Worm (Caenorhabditis elegans) whole organism, early embryonic: ENCODE results near the gene R13A5.11.

Experiments
- F13C5.2 ChIP-seq: sonication (generic microtip); optimal IDR thresholded peaks from 2 replicates; lab custom pipeline; 2017; ENCODE audit warnings: mild to moderate bottlenecking, missing genetic modification characterization, inconsistent platforms, missing compliant biosample characterization
- aly-1 ChIP-seq: sonication (generic microtip); optimal IDR thresholded peaks from 2 replicates; lab custom pipeline; 2016; ENCODE audit warnings: missing genetic modification characterization, missing compliant biosample characterization
- ama-1 ChIP-seq: fragments of 150-350 bp; optimal IDR thresholded peaks from 2 replicates; lab custom pipeline; 2014
- ceh-13 ChIP-seq: fragments of 200-800 bp; sonication (Bioruptor generic); optimal IDR thresholded peaks from 2 replicates; lab custom pipeline; 2018; ENCODE audit warnings: mild to moderate bottlenecking, missing genetic modification characterization, missing compliant biosample characterization
- ceh-36 ChIP-seq: sonication (generic microtip); optimal IDR thresholded peaks from 2 replicates; lab custom pipeline; 2016; ENCODE audit warnings: missing genetic modification characterization, inconsistent platforms, missing compliant biosample characterization
- pes-1 ChIP-seq: fragments of 200-800 bp; sonication (Bioruptor generic); IDR thresholded peaks from 2 replicates; pipeline ENCODE4 v1.3.6; 2022; ENCODE audit warnings: missing genetic modification reagents, missing genetic modification characterization, missing compliant biosample characterization
- scrt-1 ChIP-seq: fragments of 200-800 bp; sonication (Bioruptor generic); IDR thresholded peaks from 2 replicates; pipeline ENCODE4 v1.3.6; 2022; ENCODE audit warnings: missing genetic modification characterization, missing compliant biosample characterization
- tbx-11 ChIP-seq: fragments of 200-800 bp; sonication (Bioruptor generic); IDR thresholded peaks from 2 replicates; pipeline ENCODE4 v1.3.6; 2022; ENCODE audit warnings: missing genetic modification characterization, missing compliant biosample characterization
- tbx-37 ChIP-seq: fragments of 200-800 bp; sonication (Bioruptor generic); conservative IDR thresholded peaks from 2 replicates; pipeline ENCODE4 v1.3.6; 2022; ENCODE audit warnings: missing genetic modification reagents, missing genetic modification characterization, missing compliant biosample characterization
- tra-4 ChIP-seq: sonication (generic microtip); optimal IDR thresholded peaks from 2 replicates; lab custom pipeline; 2017; ENCODE audit warnings: missing genetic modification characterization, missing compliant biosample characterization

DNA sequence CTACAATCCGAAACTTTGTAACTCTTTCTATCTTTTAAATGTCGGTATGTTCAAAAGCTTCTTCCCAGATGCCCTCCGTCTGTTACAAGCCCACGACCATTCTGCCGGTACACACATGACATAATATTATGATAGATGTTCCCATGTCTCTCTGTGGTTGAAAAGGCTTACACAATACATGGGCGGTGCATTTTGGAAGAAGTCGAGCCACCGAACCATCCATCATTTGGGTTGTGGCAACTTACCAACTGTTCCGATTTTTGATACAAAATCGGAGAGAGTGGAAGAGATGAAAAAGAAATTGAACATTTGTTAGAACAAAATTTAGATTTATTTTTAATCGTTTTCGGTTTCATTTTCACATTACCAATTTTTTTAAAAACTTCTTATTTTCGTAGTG lies 44.2 kb downstream of the R13A5.11 start:
- TF ChIP-seq ama-1 (lab: Kevin White, UChicago) (no peak), tbx-11 (GFP tag; lab: Robert Waterston, UW) (no peak), scrt-1 (GFP tag; lab: Robert Waterston, UW) (no peak), aly-1 (tag; lab: Kevin White, UChicago) (no peak), F13C5.2 (tag; lab: Kevin White, UChicago) (no peak), tbx-37 (no peak), ceh-36 (tag; lab: Kevin White, UChicago) (no peak), ceh-13 (GFP tag; lab: Kevin White, UChicago) (no peak), tra-4 (tag; lab: Kevin White, UChicago) (no peak), pes-1 (GFP tag; lab: Robert Waterston, UW) (no peak)
